Worm (Caenorhabditis elegans): Measurements from ENCODE around the gene pfs-2.
A peak's percentile ranks its signal among the peaks of the same experiment; 100 is the strongest.

Gene pfs-2

DNA sequence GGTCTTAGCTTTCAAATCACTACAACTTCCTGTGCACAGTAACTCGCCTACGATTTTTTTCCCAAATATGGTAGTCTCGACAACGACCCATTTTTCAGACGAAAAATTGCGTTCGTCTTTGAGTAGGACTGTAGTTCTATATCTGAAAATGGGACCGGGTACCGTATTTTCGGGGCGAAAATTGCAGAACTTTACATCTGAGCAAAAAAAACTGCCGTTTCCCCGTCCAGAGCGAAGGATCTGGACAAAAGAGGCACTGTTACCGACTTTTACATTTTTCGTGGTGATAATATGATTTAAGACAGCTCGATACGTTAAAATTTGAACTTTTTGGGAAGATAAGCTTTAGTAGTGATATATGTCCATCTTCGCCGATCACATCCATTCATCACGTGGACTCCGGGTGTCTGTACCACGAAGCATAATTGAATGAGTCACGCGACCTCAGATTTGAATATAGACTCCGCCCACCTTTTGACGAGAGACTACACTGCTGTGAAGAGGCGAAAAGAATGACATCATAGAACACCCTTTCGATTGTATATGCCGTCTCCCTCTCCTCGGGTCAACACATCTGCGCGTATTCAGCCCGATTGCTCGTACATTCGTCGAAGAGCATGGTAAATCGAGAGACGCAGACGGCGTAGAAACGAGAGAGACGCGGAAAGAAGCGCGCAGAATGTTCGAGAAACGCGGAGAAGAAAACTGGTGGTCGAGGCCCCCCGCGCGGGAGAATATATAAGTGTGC lies 46.7 kb downstream of the pfs-2 start:
- TF ChIP-seq dao-5 (tag; optimal IDR thresholded peaks at IDR 0.05): no peak
- TF ChIP-seq him-1 (tag; optimal IDR thresholded peaks at IDR 0.05): no peak
- peak; percentile 34 for TF ChIP-seq W03F9.2 (tag; optimal IDR thresholded peaks at IDR 0.05)

DNA sequence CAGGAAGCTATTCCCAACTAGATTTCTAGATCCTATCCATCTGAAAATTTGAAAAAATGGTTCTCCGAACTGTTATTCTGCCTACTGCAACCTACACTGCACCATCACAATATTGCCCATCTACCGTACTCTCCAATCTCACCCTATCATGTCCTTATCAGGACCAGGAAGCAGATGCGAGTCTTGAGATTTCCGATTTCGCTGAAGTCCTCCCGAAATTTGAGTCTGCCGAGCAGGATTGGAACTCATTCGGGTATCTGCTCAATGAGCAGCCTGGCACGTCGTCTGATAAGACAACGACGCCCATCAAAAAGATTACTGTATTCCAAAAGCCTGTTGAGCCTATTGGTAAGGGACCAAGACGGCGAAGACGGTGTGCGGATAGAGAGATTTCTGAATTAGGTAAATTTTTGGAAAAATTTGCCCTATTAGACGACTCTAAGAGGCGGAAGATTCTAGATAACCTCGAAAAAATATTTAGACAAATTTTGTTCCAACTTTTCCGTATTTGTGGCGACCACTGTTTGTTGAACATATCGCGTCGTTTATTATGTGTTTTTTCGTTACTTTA lies 47.4 kb downstream of the pfs-2 start:
- no peak for TF ChIP-seq him-1 (tag; optimal IDR thresholded peaks at IDR 0.05)
- TF ChIP-seq W03F9.2 (tag; optimal IDR thresholded peaks at IDR 0.05): no peak
- TF ChIP-seq dao-5 (tag; optimal IDR thresholded peaks at IDR 0.05): no peak

DNA sequence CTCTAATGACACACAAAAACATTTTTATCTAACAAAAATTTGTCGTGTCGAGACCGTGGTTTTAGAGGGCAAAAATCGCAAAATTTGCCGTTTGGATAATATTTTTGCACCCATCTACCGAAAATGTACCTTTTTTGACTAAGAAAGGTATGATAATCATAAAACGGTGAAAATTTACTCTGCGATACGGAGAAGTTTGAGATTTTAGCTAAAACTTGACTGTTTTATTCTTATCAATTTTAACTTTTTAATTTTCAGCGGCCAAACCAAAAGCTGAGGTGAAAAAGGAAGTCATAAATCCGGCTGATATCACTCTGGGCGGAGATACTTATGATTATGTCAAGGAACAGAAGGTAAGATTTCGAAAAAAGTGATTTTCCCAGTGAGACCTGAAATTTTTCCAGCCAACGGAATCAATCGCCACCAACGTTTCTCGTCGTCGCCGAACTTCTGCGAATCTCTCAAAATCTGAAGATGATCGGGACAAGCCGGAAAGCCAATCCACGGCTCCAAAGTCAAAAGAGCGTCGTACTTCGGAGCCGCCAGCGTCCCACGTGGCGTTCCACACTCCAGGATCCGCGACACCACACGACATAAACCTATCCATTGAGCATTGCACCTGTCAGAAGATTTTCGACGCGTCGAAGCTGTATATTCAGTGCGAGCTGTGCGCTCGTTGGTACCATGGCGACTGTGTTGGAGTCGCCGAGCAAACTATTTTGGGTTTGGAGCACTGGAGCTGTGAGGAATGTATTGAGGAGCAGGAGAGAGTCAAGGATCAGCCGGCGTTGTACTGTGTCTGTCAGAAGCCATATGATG lies 48.2 kb downstream of the pfs-2 start:
- TF ChIP-seq dao-5 (tag; optimal IDR thresholded peaks at IDR 0.05): no peak

DNA sequence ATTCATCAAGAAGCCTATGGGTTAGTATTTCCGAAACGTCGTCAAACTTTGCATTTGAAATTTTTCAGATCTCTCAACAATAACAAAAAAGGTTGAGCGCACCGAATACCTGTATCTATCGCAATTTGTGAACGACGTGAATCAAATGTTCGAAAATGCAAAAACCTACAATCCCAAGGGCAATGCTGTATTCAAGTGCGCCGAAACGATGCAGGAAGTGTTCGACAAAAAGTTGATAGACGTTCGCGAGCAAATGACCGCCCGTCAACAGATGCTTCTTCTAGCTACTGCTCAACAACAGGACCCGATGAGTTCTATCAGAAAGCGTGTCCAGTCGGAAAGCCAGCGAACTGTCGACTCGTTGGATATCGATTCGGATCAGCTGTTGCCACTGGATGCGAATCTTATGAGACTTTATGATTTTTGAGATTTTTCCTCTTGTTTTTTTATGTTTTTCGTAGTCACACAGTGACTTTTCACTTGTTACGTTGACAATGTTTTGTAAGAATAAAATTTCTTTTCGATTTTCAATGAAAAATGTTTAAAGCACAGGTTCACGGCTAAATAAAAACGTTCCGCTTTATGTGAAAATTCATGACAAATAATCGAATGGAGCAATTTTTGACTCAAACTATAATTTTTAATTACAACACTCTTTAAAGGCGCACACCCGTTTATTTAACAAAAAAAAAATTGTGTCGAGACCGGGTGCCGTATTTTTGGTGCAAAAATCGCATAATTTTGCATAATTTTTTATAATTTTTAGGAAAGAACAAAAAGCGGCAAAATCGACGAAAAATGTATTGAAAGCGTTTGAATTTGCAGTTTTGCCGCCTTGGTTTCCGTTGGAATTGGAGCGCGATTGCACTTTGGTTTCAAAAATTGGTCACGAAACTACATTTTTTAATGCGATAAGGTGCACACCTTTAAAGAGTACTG lies 49.4 kb downstream of the pfs-2 start:
- TF ChIP-seq W03F9.2 (tag; optimal IDR thresholded peaks at IDR 0.05): peak; percentile 47
- no peak for TF ChIP-seq dao-5 (tag; optimal IDR thresholded peaks at IDR 0.05)

DNA sequence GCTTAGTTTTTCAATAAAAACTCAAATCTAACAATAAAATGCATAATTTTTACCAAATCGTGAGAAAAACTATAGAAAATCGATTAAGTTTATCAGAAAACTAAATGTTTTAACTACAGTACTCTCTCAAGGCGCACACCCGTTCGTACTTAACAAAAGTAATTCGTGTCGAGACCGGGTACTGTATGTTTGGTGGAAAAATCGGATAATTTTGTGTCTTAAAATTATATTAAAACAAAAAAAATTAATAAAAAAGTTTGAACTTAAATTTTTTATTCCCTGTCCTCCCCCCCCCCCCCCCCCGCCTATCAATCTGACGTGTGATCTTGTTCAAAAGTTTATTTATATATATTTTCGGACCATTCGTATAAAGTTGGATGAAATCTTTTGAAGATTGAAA lies 50.1 kb downstream of the pfs-2 start, which contains the start of gene F26H11.4:
Gene F26H11.4, plus strand, starts transcription at position 301 of the 400 bp plus-strand sequence.
- no peak for TF ChIP-seq W03F9.2 (tag; optimal IDR thresholded peaks at IDR 0.05)
- no peak for TF ChIP-seq dao-5 (tag; optimal IDR thresholded peaks at IDR 0.05)
- TF ChIP-seq him-1 (tag; optimal IDR thresholded peaks at IDR 0.05): no peak

DNA sequence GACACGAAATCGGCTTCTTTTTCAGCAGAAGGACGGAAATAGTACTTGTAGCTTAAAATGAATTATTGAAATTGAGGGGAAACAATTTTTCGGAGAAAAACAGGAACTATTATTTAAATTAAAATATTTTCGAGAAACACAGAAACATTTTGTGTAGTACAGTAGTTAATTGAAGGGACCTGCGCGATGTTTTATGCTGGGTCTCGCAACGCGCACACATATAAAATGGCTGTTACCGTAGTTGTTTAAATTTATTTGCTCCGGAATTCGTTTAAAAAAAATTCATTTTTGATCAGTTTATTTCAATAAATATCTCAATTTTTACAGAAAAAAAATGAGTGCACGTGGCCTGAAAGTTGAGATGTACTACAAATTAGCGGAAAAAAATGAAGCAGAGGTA lies 52.6 kb downstream of the pfs-2 start, which contains the start of gene dsb-2:
Gene dsb-2, plus strand, starts transcription at position 328 of the 400 bp plus-strand sequence.
- TF ChIP-seq dao-5 (tag; optimal IDR thresholded peaks at IDR 0.05) (no peak), W03F9.2 (tag; optimal IDR thresholded peaks at IDR 0.05) (peak; percentile 11)
